Fruit fly (Drosophila melanogaster) whole organism, prepupa: ENCODE data around the gene CG46025.
"Not testable (repeated sequence)": the region's sequence is repeated elsewhere in the genome, so short reads cannot be mapped to it uniquely, and the experiment has no call there.

Source experiments
- CG16779 ChIP-seq: fragments of 200-800 bp; sonication (Bioruptor generic); optimal IDR thresholded peaks from 3 replicates; lab custom pipeline; 2017; ENCODE audit warnings: missing biosample characterization, mild to moderate bottlenecking, missing genetic modification characterization
- CG3919 ChIP-seq: fragments of 200-800 bp; sonication (Bioruptor generic); optimal IDR thresholded peaks from 3 replicates; lab custom pipeline; 2016; ENCODE audit warnings: missing biosample characterization, missing genetic modification characterization
- CG8319 ChIP-seq: fragments of 200-800 bp; sonication (Bioruptor generic); optimal IDR thresholded peaks from 3 replicates; lab custom pipeline; 2016; ENCODE audit warnings: missing biosample characterization, missing genetic modification characterization
- Ets96B ChIP-seq: fragments of 200-800 bp; optimal IDR thresholded peaks from 2 replicates; lab custom pipeline; 2019; ENCODE audit warnings: missing biosample characterization, mild to moderate bottlenecking, missing genetic modification characterization, moderate library complexity
- Gug ChIP-seq: fragments of 200-800 bp; sonication (Bioruptor generic); IDR thresholded peaks from 2 replicates; pipeline ENCODE4 v1.3.6; 2022; ENCODE audit warnings: missing biosample characterization, missing genetic modification characterization

DNA sequence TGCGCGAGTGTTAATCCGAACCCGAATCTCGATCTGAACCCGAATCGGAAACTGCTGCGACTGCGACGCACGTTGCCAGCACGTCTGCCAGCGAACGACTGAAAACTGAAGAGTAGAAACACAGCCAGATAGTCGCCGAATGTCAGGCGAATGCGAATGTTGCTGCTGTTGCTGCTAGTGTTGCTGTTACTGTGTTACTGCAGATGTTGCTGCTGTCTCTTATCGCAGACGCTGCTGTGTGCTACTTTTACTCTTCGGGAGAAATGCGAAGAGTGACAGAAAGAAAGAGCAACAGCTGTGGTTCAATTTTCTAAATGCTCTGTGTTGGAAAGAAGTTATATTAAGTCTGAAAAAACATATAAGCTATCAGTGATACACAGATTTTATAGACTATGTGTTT is 15.3 kb upstream of the CG46025 start, which contains the start of gene CG31904:
- not testable (repeated sequence) for TF ChIP-seq Ets96B (tag; lab: Kevin White, UChicago); CG16779 (tag; lab: Kevin White, UChicago); CG3919; Gug; CG8319 (GFP tag; lab: Kevin White, UChicago)
